Worm (Caenorhabditis elegans) whole organism, L1 larva: Measurements from ENCODE around the gene C32D5.14.
A peak's percentile ranks its signal among the peaks of the same experiment; 100 is the strongest.

Source experiments
- F16B12.6 ChIP-seq: fragments of 150-350 bp; optimal IDR thresholded peaks from 2 replicates; lab custom pipeline; 2014; ENCODE audit warnings: missing biosample characterization, missing genetic modification characterization
- aha-1 ChIP-seq: fragments of 150-350 bp; optimal IDR thresholded peaks from 2 replicates; lab custom pipeline; 2014; ENCODE audit warnings: missing biosample characterization, missing genetic modification characterization
- ama-1 ChIP-seq: fragments of 150-350 bp; optimal IDR thresholded peaks from 2 replicates; lab custom pipeline; 2014
- ceh-63 ChIP-seq: fragments of 200-800 bp; sonication (Bioruptor generic); optimal IDR thresholded peaks from 2 replicates; lab custom pipeline; 2018; ENCODE audit warnings: mild to moderate bottlenecking, missing genetic modification characterization, missing compliant biosample characterization
- ceh-82 ChIP-seq, 3 experiments: fragments of 150-350 bp in 1 of 3; sonication (generic microtip) in 2 of 3; optimal IDR thresholded peaks; 2 replicates each; lab custom pipeline; 2014 to 2017; ENCODE audit warnings: missing biosample characterization in 3 of 3, missing genetic modification characterization in 3 of 3
- ces-1 ChIP-seq: fragments of 150-350 bp; optimal IDR thresholded peaks from 2 replicates; lab custom pipeline; 2014; ENCODE audit warnings: missing biosample characterization, missing genetic modification reagents, missing genetic modification characterization
- dsc-1 ChIP-seq: sonication (generic microtip); optimal IDR thresholded peaks from 2 replicates; lab custom pipeline; 2016; ENCODE audit warnings: mild to moderate bottlenecking, missing genetic modification characterization, missing compliant biosample characterization
- efl-1 ChIP-seq, 4 experiments: fragments of 150-350 bp; optimal IDR thresholded peaks in 3 of 4; peaks in 1 of 4; 1 replicate in 1 of 4; 2 replicates in 3 of 4; lab custom pipeline; 2014; ENCODE audit warnings: missing biosample characterization in 2 of 4, missing genetic modification characterization in 2 of 4, missing genetic modification reagents in 2 of 4
- egl-13 ChIP-seq: sonication (generic microtip); optimal IDR thresholded peaks from 2 replicates; lab custom pipeline; 2016; ENCODE audit warnings: missing genotype, missing genetic modification reagents, missing genetic modification characterization, missing compliant biosample characterization
- egl-27 ChIP-seq, 2 experiments: fragments of 150-350 bp in 1 of 2; sonication (generic microtip); optimal IDR thresholded peaks; 3 replicates each; lab custom pipeline; 2017 to 2018; ENCODE audit warnings: missing biosample characterization in 2 of 2, missing genetic modification characterization in 2 of 2, missing genetic modification reagents in 2 of 2
- elt-2 ChIP-seq: sonication (generic microtip); optimal IDR thresholded peaks from 2 replicates; lab custom pipeline; 2016; ENCODE audit warnings: missing genetic modification characterization, mild to moderate bottlenecking, inconsistent platforms, missing compliant biosample characterization, missing genetic modification reagents
- elt-3 ChIP-seq, 6 experiments: fragments of 150-350 bp in 1 of 6; sonication (generic microtip); optimal IDR thresholded peaks; 2 replicates each; lab custom pipeline; 2017 to 2018; ENCODE audit warnings: missing biosample characterization in 6 of 6, missing genetic modification characterization in 6 of 6, inconsistent platforms in 1 of 6
- fkh-10 ChIP-seq: sonication (generic microtip); optimal IDR thresholded peaks from 2 replicates; lab custom pipeline; 2017; ENCODE audit warnings: missing biosample characterization, missing genetic modification reagents, missing genetic modification characterization
- fkh-4 ChIP-seq: sonication (generic microtip); optimal IDR thresholded peaks from 2 replicates; lab custom pipeline; 2016; ENCODE audit warnings: missing compliant biosample characterization, missing genetic modification characterization, borderline replicate concordance
- hlh-17 ChIP-seq: fragments of 200-800 bp; sonication (Bioruptor generic); optimal IDR thresholded peaks from 2 replicates; lab custom pipeline; 2018; ENCODE audit warnings: missing genetic modification characterization, mild to moderate bottlenecking, missing compliant biosample characterization, moderate library complexity, borderline replicate concordance
- hlh-4 ChIP-seq: sonication (generic microtip); optimal IDR thresholded peaks from 2 replicates; lab custom pipeline; 2016; ENCODE audit warnings: mild to moderate bottlenecking, missing genetic modification characterization, missing compliant biosample characterization
- hpl-2 ChIP-seq: fragments of 150-350 bp; optimal IDR thresholded peaks from 2 replicates; lab custom pipeline; 2014; ENCODE audit warnings: missing biosample characterization, missing genetic modification reagents, missing genetic modification characterization
- irx-1 ChIP-seq: sonication (generic microtip); optimal IDR thresholded peaks from 2 replicates; lab custom pipeline; 2016; ENCODE audit warnings: missing genetic modification characterization, missing compliant biosample characterization
- lin-14 ChIP-seq: fragments of 200-800 bp; sonication (Bioruptor generic); optimal IDR thresholded peaks from 2 replicates; lab custom pipeline; 2018; ENCODE audit warnings: mild to moderate bottlenecking, missing genetic modification characterization, moderate library complexity, missing compliant biosample characterization
- lin-15B ChIP-seq: fragments of 150-350 bp; sonication (generic microtip); optimal IDR thresholded peaks from 3 replicates; lab custom pipeline; 2014; ENCODE audit warnings: missing biosample characterization, missing genetic modification characterization
- lir-3 ChIP-seq: sonication (generic microtip); optimal IDR thresholded peaks from 2 replicates; lab custom pipeline; 2016; ENCODE audit warnings: mild to moderate bottlenecking, missing genetic modification characterization, moderate library complexity, missing compliant biosample characterization; ENCODE audit not compliant: poor library complexity
- mef-2 ChIP-seq: fragments of 150-350 bp; optimal IDR thresholded peaks from 2 replicates; lab custom pipeline; 2014; ENCODE audit warnings: missing biosample characterization, missing genetic modification characterization
- mep-1 ChIP-seq: fragments of 150-350 bp; optimal IDR thresholded peaks from 2 replicates; lab custom pipeline; 2014; ENCODE audit warnings: missing biosample characterization, missing genetic modification characterization
- nhr-11 ChIP-seq: fragments of 150-350 bp; optimal IDR thresholded peaks from 2 replicates; lab custom pipeline; 2014; ENCODE audit warnings: missing biosample characterization, missing genetic modification characterization
- nhr-237 ChIP-seq: fragments of 150-350 bp; optimal IDR thresholded peaks from 2 replicates; lab custom pipeline; 2014; ENCODE audit warnings: missing biosample characterization, missing genetic modification characterization
- nhr-71 ChIP-seq: sonication (generic microtip); optimal IDR thresholded peaks from 2 replicates; lab custom pipeline; 2016; ENCODE audit warnings: mild to moderate bottlenecking, missing genetic modification characterization, moderate library complexity, missing compliant biosample characterization
- nhr-84 ChIP-seq: sonication (generic microtip); optimal IDR thresholded peaks from 2 replicates; lab custom pipeline; 2017; ENCODE audit warnings: missing biosample characterization, missing genetic modification characterization
- pax-3 ChIP-seq: fragments of 200-800 bp; sonication (Bioruptor generic); optimal IDR thresholded peaks from 2 replicates; lab custom pipeline; 2018; ENCODE audit warnings: mild to moderate bottlenecking, missing genetic modification characterization, moderate library complexity, missing compliant biosample characterization
- rnt-1 ChIP-seq: sonication (generic microtip); optimal IDR thresholded peaks from 2 replicates; lab custom pipeline; 2016; ENCODE audit warnings: mild to moderate bottlenecking, missing genetic modification characterization, moderate library complexity, missing compliant biosample characterization
- snpc-4 ChIP-seq: fragments of 150-350 bp; optimal IDR thresholded peaks from 2 replicates; lab custom pipeline; 2014; ENCODE audit warnings: missing biosample characterization, missing genetic modification characterization
- snu-23 ChIP-seq: sonication (generic microtip); optimal IDR thresholded peaks from 2 replicates; lab custom pipeline; 2016; ENCODE audit warnings: missing genetic modification characterization, missing compliant biosample characterization
- sox-4 ChIP-seq: sonication (generic microtip); optimal IDR thresholded peaks from 2 replicates; lab custom pipeline; 2016; ENCODE audit warnings: missing genetic modification characterization, missing compliant biosample characterization
- sup-37 ChIP-seq: fragments of 200-800 bp; sonication (Bioruptor generic); optimal IDR thresholded peaks from 2 replicates; lab custom pipeline; 2018; ENCODE audit warnings: mild to moderate bottlenecking, missing genetic modification characterization, missing compliant biosample characterization
- swsn-7 ChIP-seq: sonication (generic microtip); optimal IDR thresholded peaks from 2 replicates; lab custom pipeline; 2016; ENCODE audit warnings: missing genetic modification characterization, missing compliant biosample characterization
- tbx-2 ChIP-seq: sonication (generic microtip); optimal IDR thresholded peaks from 2 replicates; lab custom pipeline; 2016; ENCODE audit warnings: missing genetic modification characterization, missing compliant biosample characterization
- tlp-1 ChIP-seq: fragments of 150-350 bp; optimal IDR thresholded peaks from 2 replicates; lab custom pipeline; 2014; ENCODE audit warnings: missing biosample characterization, missing genetic modification characterization
- unc-62 ChIP-seq: fragments of 150-350 bp; optimal IDR thresholded peaks from 2 replicates; lab custom pipeline; 2014; ENCODE audit warnings: missing biosample characterization, missing genetic modification reagents, missing genetic modification characterization
- unc-86 ChIP-seq: sonication (generic microtip); optimal IDR thresholded peaks from 2 replicates; lab custom pipeline; 2016; ENCODE audit warnings: missing genetic modification characterization, missing compliant biosample characterization
- zip-4 ChIP-seq: fragments of 200-800 bp; sonication (Bioruptor generic); optimal IDR thresholded peaks from 2 replicates; lab custom pipeline; 2018; ENCODE audit warnings: mild to moderate bottlenecking, missing genetic modification characterization, moderate library complexity, missing compliant biosample characterization
- ztf-4 ChIP-seq: fragments of 150-350 bp; optimal IDR thresholded peaks from 2 replicates; lab custom pipeline; 2014; ENCODE audit warnings: missing biosample characterization, missing genetic modification characterization

C32D5.14 gene

ce11 chrII:6348360-6348759 is 13.1 kb downstream of the C32D5.14 start (continued):
- peak; percentile 96 for TF ChIP-seq lin-14 (GFP tag; lab: Kevin White, UChicago)
- no peak for TF ChIP-seq ces-1 (GFP tag; lab: Kevin White, UChicago)
- TF ChIP-seq nhr-71 (tag; lab: Kevin White, UChicago) = peak; percentile 97
- no peak for TF ChIP-seq nhr-84
- peak; percentile 84 to 92 (median 85) for TF ChIP-seq ceh-82 (tag; optimal IDR thresholded peaks at IDR 0.05; lab: Kevin White, UChicago)
- no peak for TF ChIP-seq fkh-4 (tag; lab: Kevin White, UChicago)
- TF ChIP-seq ama-1 (lab: Kevin White, UChicago) = peak; percentile 97
- peak; percentile 47 to 61 for TF ChIP-seq egl-27 (tag; optimal IDR thresholded peaks at IDR 0.05; lab: Kevin White, UChicago)
- TF ChIP-seq elt-3 (tag; optimal IDR thresholded peaks at IDR 0.05; lab: Kevin White, UChicago) = peak in 5 of 6 experiments; percentile 19 to 93 (median 59)
- no peak for TF ChIP-seq hlh-17 (GFP tag; lab: Kevin White, UChicago)
- TF ChIP-seq hpl-2 = peak; percentile 81
- TF ChIP-seq aha-1 = peak; percentile 29
- peak; percentile 68 for TF ChIP-seq nhr-11 (tag; lab: Kevin White, UChicago)
- peak; percentile 96 for TF ChIP-seq ztf-4 (tag; lab: Kevin White, UChicago)
- TF ChIP-seq snpc-4 (tag; lab: Kevin White, UChicago) = peak; percentile 60
- peak; percentile 77 for TF ChIP-seq mef-2 (tag; lab: Kevin White, UChicago)
- TF ChIP-seq rnt-1 (tag; lab: Kevin White, UChicago) = peak; percentile 90
- peak; percentile 74 for TF ChIP-seq irx-1 (tag; lab: Kevin White, UChicago)
- TF ChIP-seq lir-3 (tag; lab: Kevin White, UChicago) = peak; percentile 78
- peak; percentile 98 for TF ChIP-seq snu-23 (GFP tag; lab: Kevin White, UChicago)
- TF ChIP-seq pax-3 (tag; lab: Kevin White, UChicago) = peak; percentile 41
- peak; percentile 82 for TF ChIP-seq dsc-1 (tag; lab: Kevin White, UChicago)
- peak; percentile 20 for TF ChIP-seq lin-15B (tag; lab: Kevin White, UChicago)
- no peak for TF ChIP-seq unc-62 (GFP tag; lab: Kevin White, UChicago)
- peak; percentile 91 for TF ChIP-seq unc-86 (tag; lab: Kevin White, UChicago)
- no peak for TF ChIP-seq F16B12.6 (tag; lab: Kevin White, UChicago)
- peak; percentile 69 for TF ChIP-seq sox-4 (tag; lab: Kevin White, UChicago)
- peak; percentile 94 for TF ChIP-seq swsn-7 (tag; lab: Kevin White, UChicago)
- peak; percentile 79 for TF ChIP-seq elt-2 (tag; lab: Kevin White, UChicago)
- TF ChIP-seq tbx-2 = peak; percentile 94
- TF ChIP-seq nhr-237 (tag; lab: Kevin White, UChicago) = peak; percentile 86
- peak; percentile 95 for TF ChIP-seq mep-1
- TF ChIP-seq ceh-63 (GFP tag; lab: Kevin White, UChicago) = no peak
- peak; percentile 22 for TF ChIP-seq sup-37 (GFP tag; lab: Kevin White, UChicago)
- TF ChIP-seq tlp-1 (tag; lab: Kevin White, UChicago) = no peak
- peak; percentile 46 for TF ChIP-seq egl-13 (tag; lab: Kevin White, UChicago)
- TF ChIP-seq hlh-4 (tag; lab: Kevin White, UChicago) = no peak
- TF ChIP-seq fkh-10 (GFP tag; lab: Kevin White, UChicago) = peak; percentile 35

- TF ChIP-seq zip-4 (GFP tag; lab: Kevin White, UChicago) (no peak), efl-1 (optimal IDR thresholded peaks at IDR 0.05; lab: Kevin White, UChicago) (no peak), efl-1 (GFP tag; optimal IDR thresholded peaks at IDR 0.05 in 1 of 2; lab: Kevin White, UChicago) (peak in 1 of 2 experiments; percentile 91)
Measured at ce11 chrII:6349968-6350367, 14.7 kb downstream of the C32D5.14 start.
